Worm (Caenorhabditis elegans) whole organism, L1 larva: Measurements from ENCODE around the gene Y57G11C.46.

Experiments used
- blmp-1 ChIP-seq: fragments of 150-350 bp; optimal IDR thresholded peaks from 2 replicates; lab custom pipeline; 2014; ENCODE audit warnings: missing biosample characterization, missing genetic modification characterization
- ceh-63 ChIP-seq: fragments of 200-800 bp; sonication (Bioruptor generic); optimal IDR thresholded peaks from 2 replicates; lab custom pipeline; 2018; ENCODE audit warnings: mild to moderate bottlenecking, missing genetic modification characterization, missing compliant biosample characterization
- ceh-90 ChIP-seq: sonication (generic microtip); optimal IDR thresholded peaks from 2 replicates; lab custom pipeline; 2016; ENCODE audit warnings: missing genetic modification characterization, missing compliant biosample characterization
- dpl-1 ChIP-seq, 3 experiments: fragments of 150-350 bp in 2 of 3; sonication (generic microtip) in 1 of 3; optimal IDR thresholded peaks; 2 replicates each; lab custom pipeline; 2014 to 2017; ENCODE audit warnings: missing biosample characterization in 3 of 3, missing genetic modification characterization in 3 of 3, missing genetic modification reagents in 3 of 3
- fkh-10 ChIP-seq: sonication (generic microtip); optimal IDR thresholded peaks from 2 replicates; lab custom pipeline; 2017; ENCODE audit warnings: missing biosample characterization, missing genetic modification reagents, missing genetic modification characterization
- isw-1 ChIP-seq: fragments of 200-800 bp; sonication (Bioruptor generic); IDR thresholded peaks from 2 replicates; pipeline ENCODE4 v1.3.6; 2022; ENCODE audit warnings: missing genetic modification characterization, missing compliant biosample characterization
- mdl-1 ChIP-seq, 2 experiments: fragments of 150-350 bp; optimal IDR thresholded peaks; 2 replicates each; lab custom pipeline; 2014 to 2017; ENCODE audit warnings: missing biosample characterization in 2 of 2, missing genetic modification characterization in 2 of 2, inconsistent platforms in 1 of 2
- nhr-12 ChIP-seq: sonication (generic microtip); optimal IDR thresholded peaks from 2 replicates; lab custom pipeline; 2017; ENCODE audit warnings: missing biosample characterization, missing genetic modification characterization
- nhr-71 ChIP-seq: sonication (generic microtip); optimal IDR thresholded peaks from 2 replicates; lab custom pipeline; 2016; ENCODE audit warnings: mild to moderate bottlenecking, missing genetic modification characterization, moderate library complexity, missing compliant biosample characterization
- swsn-7 ChIP-seq: sonication (generic microtip); optimal IDR thresholded peaks from 2 replicates; lab custom pipeline; 2016; ENCODE audit warnings: missing genetic modification characterization, missing compliant biosample characterization
- ztf-11 ChIP-seq, 2 experiments: sonication (generic microtip); optimal IDR thresholded peaks; 2 replicates each; lab custom pipeline; 2016 to 2017; ENCODE audit warnings: missing genetic modification characterization in 2 of 2, missing biosample characterization in 1 of 2, missing compliant biosample characterization in 1 of 2
- ztf-4 ChIP-seq: fragments of 150-350 bp; optimal IDR thresholded peaks from 2 replicates; lab custom pipeline; 2014; ENCODE audit warnings: missing biosample characterization, missing genetic modification characterization

DNA sequence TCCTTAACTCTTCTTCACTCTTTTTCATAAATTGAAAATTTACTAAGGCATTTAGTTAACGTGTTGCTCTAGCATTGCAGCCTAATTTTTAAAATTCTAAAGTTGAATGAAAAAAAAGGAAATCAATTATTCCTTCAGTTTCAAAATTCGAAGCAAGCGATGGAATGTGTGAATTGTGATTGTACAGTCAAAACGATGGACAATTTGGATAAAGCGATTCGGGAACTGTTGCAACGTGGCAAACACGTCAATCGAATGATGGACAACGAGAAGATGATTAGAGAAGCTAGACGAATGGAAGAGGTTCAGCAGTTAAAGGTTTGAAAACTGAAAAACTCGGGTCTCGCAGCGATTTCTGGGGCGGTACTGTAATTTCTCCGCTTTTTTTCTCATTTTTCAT is 17.0 kb downstream of the Y57G11C.46 start, which contains the start of gene Y57G11C.14:
- TF ChIP-seq dpl-1 (GFP tag; optimal IDR thresholded peaks at IDR 0.05; lab: Kevin White, UChicago) (no peak), nhr-71 (tag; lab: Kevin White, UChicago) (no peak), ceh-63 (no peak), nhr-12 (tag; lab: Kevin White, UChicago) (no peak), ztf-11 (tag; optimal IDR thresholded peaks at IDR 0.05; lab: Kevin White, UChicago) (no peak), fkh-10 (no peak), blmp-1 (tag; lab: Kevin White, UChicago) (no peak), isw-1 (GFP tag; lab: Robert Waterston, UW) (no peak), swsn-7 (tag; lab: Kevin White, UChicago) (no peak), mdl-1 (tag; optimal IDR thresholded peaks at IDR 0.05; lab: Kevin White, UChicago) (no peak), ztf-4 (tag; lab: Kevin White, UChicago) (no peak), ceh-90 (tag; lab: Kevin White, UChicago) (no peak)
